Worm (Caenorhabditis elegans): ENCODE data around the gene fos-1.

fos-1 gene

ce11 chrV:6053188-6053687 lies 49.8 kb downstream of the fos-1 start, which contains the start of gene seip-1 (continued):
- TF ChIP-seq fkh-10 (GFP tag; optimal IDR thresholded peaks at IDR 0.05) = no peak

- no peak for TF ChIP-seq lin-11 (tag; optimal IDR thresholded peaks at IDR 0.05)
- TF ChIP-seq npax-4 (tag; optimal IDR thresholded peaks at IDR 0.05) = no peak
- TF ChIP-seq che-1 (tag; optimal IDR thresholded peaks at IDR 0.05) = no peak
- TF ChIP-seq elt-4 (tag; optimal IDR thresholded peaks at IDR 0.05) = no peak
- no peak for TF ChIP-seq ceh-22 (tag; optimal IDR thresholded peaks at IDR 0.05)
- no peak for TF ChIP-seq ceh-34 (tag; optimal IDR thresholded peaks at IDR 0.05)
- no peak for TF ChIP-seq fkh-10 (GFP tag; optimal IDR thresholded peaks at IDR 0.05)
- no peak for TF ChIP-seq Y22D7AL.16 (tag; optimal IDR thresholded peaks at IDR 0.05)
- no peak for TF ChIP-seq madf-2 (tag; optimal IDR thresholded peaks at IDR 0.05)
- no peak for TF ChIP-seq hlh-6 (tag; optimal IDR thresholded peaks at IDR 0.05)
- no peak for TF ChIP-seq unc-42 (tag; optimal IDR thresholded peaks at IDR 0.05)
- no peak for TF ChIP-seq zip-5 (tag; optimal IDR thresholded peaks at IDR 0.05)
- TF ChIP-seq hlh-30 (tag; optimal IDR thresholded peaks at IDR 0.05; ENCODE audit: insufficient read depth) = no peak
- no peak for TF ChIP-seq fkh-6 (tag; optimal IDR thresholded peaks at IDR 0.05)
- TF ChIP-seq ceh-45 (GFP tag; IDR thresholded peaks at IDR 0.05) = no peak
Observed at ce11 chrV:6055289-6055688, 51.9 kb downstream of the fos-1 start, which contains the start of gene srd-20. TSS of gene srd-20 (plus strand) at chrV:6055589.

ce11 chrV:6063330-6063729 lies 59.9 kb downstream of the fos-1 start, which contains the start of gene Y38A10A.2:
TSS of gene Y38A10A.2 (minus strand) at chrV:6063430.
- TF ChIP-seq fax-1 (tag; optimal IDR thresholded peaks at IDR 0.05) = no peak
- no peak for TF ChIP-seq pqm-1 (tag; optimal IDR thresholded peaks at IDR 0.05)
- no peak for TF ChIP-seq K09A11.1 (tag; optimal IDR thresholded peaks at IDR 0.05; ENCODE audit: insufficient read depth)
- no peak for TF ChIP-seq ceh-24 (tag; optimal IDR thresholded peaks at IDR 0.05)
- TF ChIP-seq ahr-1 (tag; optimal IDR thresholded peaks at IDR 0.05) = no peak
- TF ChIP-seq madf-2 (tag; optimal IDR thresholded peaks at IDR 0.05) = no peak
- TF ChIP-seq gmeb-2 (tag; optimal IDR thresholded peaks at IDR 0.05) = no peak
- no peak for TF ChIP-seq fkh-6 (tag; optimal IDR thresholded peaks at IDR 0.05)
- no peak for TF ChIP-seq rnt-1 (tag; optimal IDR thresholded peaks at IDR 0.05)
- TF ChIP-seq Y22D7AL.16 (tag; optimal IDR thresholded peaks at IDR 0.05) = no peak
- TF ChIP-seq ceh-31 (tag; optimal IDR thresholded peaks at IDR 0.05) = no peak
- TF ChIP-seq ceh-22 (tag; optimal IDR thresholded peaks at IDR 0.05) = no peak
